Worm (Caenorhabditis elegans) whole organism, L4 larva: Measurements from ENCODE around the gene Y62F5A.12.
A peak's percentile ranks its signal among the peaks of the same experiment; 100 is the strongest.

Source experiments
- duxl-1 ChIP-seq: sonication (generic microtip); optimal IDR thresholded peaks from 2 replicates; lab custom pipeline; 2016; ENCODE audit warnings: mild to moderate bottlenecking, missing genetic modification characterization, moderate library complexity, missing compliant biosample characterization; ENCODE audit not compliant: poor library complexity
- zip-2 ChIP-seq: fragments of 150-350 bp; optimal IDR thresholded peaks from 2 replicates; lab custom pipeline; 2014; ENCODE audit warnings: missing biosample characterization, missing genetic modification characterization
- ztf-7 ChIP-seq: fragments of 150-350 bp; optimal IDR thresholded peaks from 2 replicates; lab custom pipeline; 2014; ENCODE audit warnings: missing biosample characterization, missing genetic modification characterization

Gene Y62F5A.12

ce11 chrII:11484600-11484999, 49.7 kb downstream of the Y62F5A.12 start (continued):
- TF ChIP-seq duxl-1 (tag; lab: Kevin White, UChicago) (peak; percentile 72), ztf-7 (no peak), zip-2 (peak; percentile 51)
